Worm (Caenorhabditis elegans) whole organism, L3 larva: ENCODE measurements around the gene Y38C1AA.7.

ENCODE experiments used
- R02D3.7 ChIP-seq: fragments of 150-350 bp; optimal IDR thresholded peaks from 2 replicates; lab custom pipeline; 2014; ENCODE audit warnings: missing biosample characterization, missing genetic modification characterization
- aly-2 ChIP-seq: fragments of 150-350 bp; optimal IDR thresholded peaks from 2 replicates; lab custom pipeline; 2014; ENCODE audit warnings: missing biosample characterization, missing genetic modification characterization
- ama-1 ChIP-seq: fragments of 150-350 bp; optimal IDR thresholded peaks from 2 replicates; lab custom pipeline; 2018
- ceh-28 ChIP-seq: fragments of 150-350 bp; optimal IDR thresholded peaks from 2 replicates; lab custom pipeline; 2014; ENCODE audit warnings: missing biosample characterization, missing genetic modification reagents, missing genetic modification characterization
- ceh-82 ChIP-seq: fragments of 150-350 bp; optimal IDR thresholded peaks from 2 replicates; lab custom pipeline; 2014; ENCODE audit warnings: missing biosample characterization, missing genetic modification characterization
- ceh-9 ChIP-seq: sonication (generic microtip); optimal IDR thresholded peaks from 2 replicates; lab custom pipeline; 2018; ENCODE audit warnings: missing biosample characterization, missing genetic modification characterization
- daf-12 ChIP-seq: fragments of 150-350 bp; optimal IDR thresholded peaks from 2 replicates; lab custom pipeline; 2014; ENCODE audit warnings: missing biosample characterization, missing genetic modification reagents, missing genetic modification characterization
- egl-27 ChIP-seq: sonication (generic microtip); optimal IDR thresholded peaks from 4 replicates; lab custom pipeline; 2017; ENCODE audit warnings: missing biosample characterization, missing genetic modification reagents, missing genetic modification characterization
- egl-5 ChIP-seq: fragments of 150-350 bp; optimal IDR thresholded peaks from 2 replicates; lab custom pipeline; 2017; ENCODE audit warnings: missing biosample characterization, missing genetic modification reagents, missing genetic modification characterization, inconsistent platforms
- elt-3 ChIP-seq, 3 experiments: fragments of 150-350 bp in 1 of 3; sonication (generic microtip) in 2 of 3; optimal IDR thresholded peaks; 2 replicates in 2 of 3; 4 replicates in 1 of 3; lab custom pipeline; 2014 to 2017; ENCODE audit warnings: missing biosample characterization in 3 of 3, missing genetic modification characterization in 3 of 3
- eor-1 ChIP-seq, 2 experiments: fragments of 150-350 bp; optimal IDR thresholded peaks; 2 replicates each; lab custom pipeline; 2014 to 2018; ENCODE audit warnings: missing biosample characterization in 2 of 2, missing genetic modification characterization in 2 of 2
- fkh-10 ChIP-seq: sonication (generic microtip); optimal IDR thresholded peaks from 2 replicates; lab custom pipeline; 2017; ENCODE audit warnings: missing biosample characterization, missing genetic modification reagents, missing genetic modification characterization
- fkh-2 ChIP-seq: fragments of 150-350 bp; optimal IDR thresholded peaks from 2 replicates; lab custom pipeline; 2014; ENCODE audit warnings: missing biosample characterization, missing genetic modification reagents, missing genetic modification characterization
- hmg-11 ChIP-seq: sonication (generic microtip); optimal IDR thresholded peaks from 2 replicates; lab custom pipeline; 2016; ENCODE audit warnings: missing genetic modification characterization, missing compliant biosample characterization
- jun-1 ChIP-seq: fragments of 150-350 bp; optimal IDR thresholded peaks from 2 replicates; lab custom pipeline; 2014; ENCODE audit warnings: missing biosample characterization, missing genetic modification reagents, missing genetic modification characterization
- lin-15B ChIP-seq: fragments of 150-350 bp; optimal IDR thresholded peaks from 2 replicates; lab custom pipeline; 2014; ENCODE audit warnings: missing biosample characterization, missing genetic modification characterization
- lin-39 ChIP-seq: fragments of 150-350 bp; optimal IDR thresholded peaks from 2 replicates; lab custom pipeline; 2018; ENCODE audit warnings: missing biosample characterization, missing genetic modification reagents, missing genetic modification characterization
- lsy-12 ChIP-seq: sonication (generic microtip); optimal IDR thresholded peaks from 2 replicates; lab custom pipeline; 2016; ENCODE audit warnings: mild to moderate bottlenecking, missing genetic modification characterization, missing compliant biosample characterization
- mdl-1 ChIP-seq: fragments of 150-350 bp; optimal IDR thresholded peaks from 2 replicates; lab custom pipeline; 2014; ENCODE audit warnings: missing biosample characterization, missing genetic modification characterization
- mml-1 ChIP-seq: fragments of 150-350 bp; sonication (generic microtip); optimal IDR thresholded peaks from 3 replicates; lab custom pipeline; 2014; ENCODE audit warnings: missing biosample characterization, missing genetic modification characterization
- nfya-1 ChIP-seq: sonication (generic microtip); optimal IDR thresholded peaks from 2 replicates; lab custom pipeline; 2017; ENCODE audit warnings: missing genetic modification characterization, mild to moderate bottlenecking, missing compliant biosample characterization, antibody characterized with exemption, moderate library complexity; ENCODE audit not compliant: insufficient read depth
- nhr-11 ChIP-seq: fragments of 150-350 bp; optimal IDR thresholded peaks from 2 replicates; lab custom pipeline; 2014; ENCODE audit warnings: missing biosample characterization, missing genetic modification characterization
- nhr-12 ChIP-seq: fragments of 150-350 bp; optimal IDR thresholded peaks from 2 replicates; lab custom pipeline; 2014; ENCODE audit warnings: missing biosample characterization, missing genetic modification characterization
- nhr-23 ChIP-seq: fragments of 150-350 bp; optimal IDR thresholded peaks from 2 replicates; lab custom pipeline; 2014; ENCODE audit warnings: missing biosample characterization, missing genetic modification reagents, missing genetic modification characterization
- nhr-237 ChIP-seq: fragments of 150-350 bp; optimal IDR thresholded peaks from 2 replicates; lab custom pipeline; 2014; ENCODE audit warnings: missing biosample characterization, missing genetic modification characterization
- nhr-28 ChIP-seq: fragments of 150-350 bp; optimal IDR thresholded peaks from 2 replicates; lab custom pipeline; 2014; ENCODE audit warnings: missing biosample characterization, missing genetic modification characterization
- nhr-67 ChIP-seq: fragments of 150-350 bp; optimal IDR thresholded peaks from 2 replicates; lab custom pipeline; 2014; ENCODE audit warnings: missing biosample characterization, missing genetic modification characterization
- nhr-76 ChIP-seq: fragments of 150-350 bp; sonication (generic microtip); optimal IDR thresholded peaks from 5 replicates; lab custom pipeline; 2014; ENCODE audit warnings: missing biosample characterization, missing genetic modification characterization
- nhr-77 ChIP-seq: fragments of 150-350 bp; optimal IDR thresholded peaks from 2 replicates; lab custom pipeline; 2014; ENCODE audit warnings: missing biosample characterization, missing genetic modification characterization
- pha-4 ChIP-seq: fragments of 150-350 bp; optimal IDR thresholded peaks from 2 replicates; lab custom pipeline; 2014; ENCODE audit warnings: missing biosample characterization, missing genetic modification reagents, missing genetic modification characterization
- pqm-1 ChIP-seq: fragments of 150-350 bp; optimal IDR thresholded peaks from 2 replicates; lab custom pipeline; 2017; ENCODE audit warnings: missing biosample characterization, missing genetic modification characterization, inconsistent platforms
- skn-1 ChIP-seq: fragments of 150-350 bp; optimal IDR thresholded peaks from 2 replicates; lab custom pipeline; 2014; ENCODE audit warnings: missing biosample characterization, missing genetic modification characterization
- snpc-4 ChIP-seq: fragments of 150-350 bp; optimal IDR thresholded peaks from 2 replicates; lab custom pipeline; 2014; ENCODE audit warnings: missing biosample characterization, missing genetic modification characterization
- unc-39 ChIP-seq: sonication (generic microtip); optimal IDR thresholded peaks from 4 replicates; lab custom pipeline; 2017; ENCODE audit warnings: missing biosample characterization, missing genetic modification characterization
- unc-62 ChIP-seq: fragments of 150-350 bp; sonication (generic microtip); optimal IDR thresholded peaks from 4 replicates; lab custom pipeline; 2014; ENCODE audit warnings: missing biosample characterization, missing genetic modification reagents, missing genetic modification characterization
- zag-1 ChIP-seq: fragments of 150-350 bp; optimal IDR thresholded peaks from 2 replicates; lab custom pipeline; 2014; ENCODE audit warnings: missing biosample characterization, missing genetic modification characterization

Gene Y38C1AA.7

ce11 chrIV:128525-128924 is 30.2 kb upstream of the Y38C1AA.7 start:
- no peak for TF ChIP-seq egl-5
- no peak for TF ChIP-seq lsy-12 (tag; lab: Kevin White, UChicago)
- TF ChIP-seq eor-1 (tag; optimal IDR thresholded peaks at IDR 0.05; lab: Kevin White, UChicago) = no peak
- no peak for TF ChIP-seq nhr-28 (tag; lab: Kevin White, UChicago)
- TF ChIP-seq nhr-23 = no peak
- TF ChIP-seq aly-2 (tag; lab: Kevin White, UChicago) = no peak
- no peak for TF ChIP-seq fkh-10 (GFP tag; lab: Kevin White, UChicago)
- TF ChIP-seq ceh-28 (tag; lab: Kevin White, UChicago) = no peak
- TF ChIP-seq fkh-2 (tag; lab: Kevin White, UChicago) = no peak
- no peak for TF ChIP-seq zag-1
- no peak for TF ChIP-seq unc-39 (tag; lab: Kevin White, UChicago)
- no peak for TF ChIP-seq unc-62 (GFP tag; lab: Kevin White, UChicago)
- TF ChIP-seq egl-27 = no peak
- no peak for TF ChIP-seq hmg-11 (tag; lab: Kevin White, UChicago)
- no peak for TF ChIP-seq nhr-77 (tag; lab: Kevin White, UChicago)
- TF ChIP-seq lin-15B (tag; lab: Kevin White, UChicago) = no peak
- no peak for TF ChIP-seq nhr-12 (tag; lab: Kevin White, UChicago)

ce11 chrIV:130150-130549 is 28.6 kb upstream of the Y38C1AA.7 start:
- peak; percentile 33 for TF ChIP-seq nfya-1 (tag; lab: Kevin White, UChicago)
- TF ChIP-seq nhr-67 (tag; lab: Kevin White, UChicago) = no peak
- TF ChIP-seq R02D3.7 (tag; lab: Kevin White, UChicago) = no peak
- TF ChIP-seq hmg-11 (tag; lab: Kevin White, UChicago) = peak; percentile 12
- no peak for TF ChIP-seq nhr-76 (tag; lab: Kevin White, UChicago)
- peak; percentile 72 for TF ChIP-seq pha-4 (tag; lab: Kevin White, UChicago)
- no peak for TF ChIP-seq nhr-11 (tag; lab: Kevin White, UChicago)
- TF ChIP-seq aly-2 (tag; lab: Kevin White, UChicago) = no peak

- TF ChIP-seq fkh-10 (GFP tag; lab: Kevin White, UChicago) (peak; percentile 85), pqm-1 (peak; percentile 14), hmg-11 (tag; lab: Kevin White, UChicago) (peak; percentile 62), snpc-4 (tag; lab: Kevin White, UChicago) (peak; percentile 7), nhr-77 (tag; lab: Kevin White, UChicago) (no peak), nfya-1 (tag; lab: Kevin White, UChicago) (peak; percentile 57), mml-1 (no peak), aly-2 (tag; lab: Kevin White, UChicago) (no peak), nhr-76 (tag; lab: Kevin White, UChicago) (no peak), skn-1 (no peak), lin-39 (peak; percentile 35), jun-1 (tag; lab: Kevin White, UChicago) (no peak), egl-5 (no peak), nhr-237 (tag; lab: Kevin White, UChicago) (no peak), nhr-23 (no peak), mdl-1 (tag; lab: Kevin White, UChicago) (peak; percentile 26)
- TF ChIP-seq, all 47 proteins: peak for 7
Measured at ce11 chrIV:132095-132494, 26.7 kb upstream of the Y38C1AA.7 start, which contains the start of gene daf-1. TSS of gene daf-1 (plus strand) at chrIV:132416.

ce11 chrIV:133968-134367 is 24.8 kb upstream of the Y38C1AA.7 start:
- TF ChIP-seq lin-39 (no peak), unc-62 (GFP tag; lab: Kevin White, UChicago) (no peak), ama-1 (no peak), elt-3 (tag; optimal IDR thresholded peaks at IDR 0.05; lab: Kevin White, UChicago) (no peak), ceh-9 (tag; lab: Kevin White, UChicago) (no peak), ceh-82 (tag; lab: Kevin White, UChicago) (no peak), unc-39 (tag; lab: Kevin White, UChicago) (no peak), daf-12 (tag; lab: Kevin White, UChicago) (no peak), aly-2 (tag; lab: Kevin White, UChicago) (no peak), jun-1 (tag; lab: Kevin White, UChicago) (no peak), egl-27 (no peak), nhr-76 (tag; lab: Kevin White, UChicago) (no peak)
